Fruit fly (Drosophila melanogaster): ENCODE measurements around the gene tws.

DNA sequence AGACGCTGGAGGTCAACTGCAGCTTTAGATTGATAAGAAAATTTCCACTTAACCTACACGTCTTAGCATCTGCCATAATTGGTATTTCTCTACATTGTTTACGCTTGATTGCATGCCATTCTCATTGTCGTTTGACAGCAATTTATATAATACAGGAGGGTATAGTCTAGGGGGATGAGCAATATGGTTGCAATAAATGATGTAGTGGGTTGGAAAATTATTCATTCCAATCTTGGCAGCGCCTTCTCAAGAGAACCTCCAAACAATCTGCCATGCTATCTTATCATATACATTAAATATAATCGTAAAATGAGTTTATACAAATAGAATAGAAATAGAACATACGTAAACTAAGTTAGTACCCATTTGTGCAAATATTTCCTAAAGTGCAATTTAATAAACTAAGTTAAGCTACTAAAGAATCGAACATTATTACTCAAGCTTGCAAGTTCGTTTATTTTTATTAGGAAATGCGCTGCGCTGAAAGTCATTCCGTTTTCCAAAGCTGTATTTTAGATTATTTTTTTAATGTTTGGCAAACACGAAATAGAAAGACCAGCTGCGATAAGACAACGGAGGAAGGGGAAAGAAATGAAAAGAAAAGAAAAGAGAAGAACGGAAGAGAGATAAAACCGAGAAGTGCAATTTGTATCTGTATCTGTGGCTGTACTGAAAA is 61.0 kb downstream of the tws start:
- TF ChIP-seq CG6276 (GFP tag; optimal IDR thresholded peaks at IDR 0.05) (no peak), cyc (GFP tag; optimal IDR thresholded peaks at IDR 0.05) (no peak), dsx (GFP tag; optimal IDR thresholded peaks at IDR 0.05; ENCODE audit: poor library complexity, severe bottlenecking) (no peak), net (GFP tag; optimal IDR thresholded peaks at IDR 0.05) (no peak), fkh (GFP tag; optimal IDR thresholded peaks at IDR 0.05) (no peak), achi (GFP tag; optimal IDR thresholded peaks at IDR 0.05) (no peak), fd85E (GFP tag; optimal IDR thresholded peaks at IDR 0.05) (no peak), Hr4 (GFP tag; optimal IDR thresholded peaks at IDR 0.05) (no peak), fd59A (GFP tag; optimal IDR thresholded peaks at IDR 0.05) (no peak), Eip93F (GFP tag; optimal IDR thresholded peaks at IDR 0.05) (no peak), Sox102F (GFP tag; optimal IDR thresholded peaks at IDR 0.05) (no peak), CG16779 (tag; optimal IDR thresholded peaks at IDR 0.05) (no peak), Gug (GFP tag; IDR thresholded peaks at IDR 0.05) (no peak), CG6854 (GFP tag; optimal IDR thresholded peaks at IDR 0.05) (no peak)

Measured in whole organism, prepupa.